Worm (Caenorhabditis elegans) whole organism, late embryonic: ENCODE results near the gene B0563.1.

Experiments
- C38D4.7 ChIP-seq: fragments of 200-800 bp; sonication (Bioruptor generic); optimal IDR thresholded peaks from 2 replicates; lab custom pipeline; 2018; ENCODE audit warnings: mild to moderate bottlenecking, missing genetic modification characterization, moderate library complexity, missing compliant biosample characterization
- K02D7.2 ChIP-seq: sonication (generic microtip); optimal IDR thresholded peaks from 2 replicates; lab custom pipeline; 2017; ENCODE audit warnings: mild to moderate bottlenecking, missing genetic modification characterization, missing compliant biosample characterization
- Y22D7AL.16 ChIP-seq: sonication (generic microtip); optimal IDR thresholded peaks from 2 replicates; lab custom pipeline; 2016; ENCODE audit warnings: missing genetic modification characterization, missing compliant biosample characterization
- ceh-14 ChIP-seq: sonication (generic microtip); optimal IDR thresholded peaks from 2 replicates; lab custom pipeline; 2016; ENCODE audit warnings: missing genotype, missing genetic modification characterization, missing compliant biosample characterization
- ceh-18 ChIP-seq: sonication (generic microtip); optimal IDR thresholded peaks from 2 replicates; lab custom pipeline; 2016; ENCODE audit warnings: missing genetic modification characterization, missing compliant biosample characterization
- ceh-19 ChIP-seq: fragments of 200-800 bp; sonication (Bioruptor generic); optimal IDR thresholded peaks from 2 replicates; lab custom pipeline; 2018; ENCODE audit warnings: mild to moderate bottlenecking, missing genetic modification characterization, missing compliant biosample characterization
- ceh-22 ChIP-seq: sonication (generic microtip); optimal IDR thresholded peaks from 2 replicates; lab custom pipeline; 2017; ENCODE audit warnings: missing biosample characterization, missing genetic modification characterization
- ceh-31 ChIP-seq: sonication (generic microtip); optimal IDR thresholded peaks from 2 replicates; lab custom pipeline; 2016; ENCODE audit warnings: missing genetic modification characterization, missing compliant biosample characterization
- ceh-34 ChIP-seq: sonication (generic microtip); optimal IDR thresholded peaks from 2 replicates; lab custom pipeline; 2016; ENCODE audit warnings: mild to moderate bottlenecking, missing genetic modification characterization, missing compliant biosample characterization
- ceh-45 ChIP-seq: fragments of 200-800 bp; sonication (Bioruptor generic); IDR thresholded peaks from 2 replicates; pipeline ENCODE4 v1.3.6; 2022; ENCODE audit warnings: missing genetic modification reagents, missing genetic modification characterization, missing compliant biosample characterization
- ceh-48 ChIP-seq: sonication (generic microtip); optimal IDR thresholded peaks from 2 replicates; lab custom pipeline; 2016; ENCODE audit warnings: missing genetic modification characterization, inconsistent platforms, missing compliant biosample characterization
- ceh-9 ChIP-seq: sonication (generic microtip); optimal IDR thresholded peaks from 2 replicates; lab custom pipeline; 2016; ENCODE audit warnings: mild to moderate bottlenecking, missing genetic modification characterization, inconsistent platforms, missing compliant biosample characterization
- dmd-4 ChIP-seq: sonication (generic microtip); optimal IDR thresholded peaks from 2 replicates; lab custom pipeline; 2016; ENCODE audit warnings: borderline replicate concordance, missing genetic modification characterization, missing compliant biosample characterization
- dve-1 ChIP-seq: sonication (generic microtip); optimal IDR thresholded peaks from 2 replicates; lab custom pipeline; 2017; ENCODE audit warnings: antibody characterized with exemption, mild to moderate bottlenecking, missing genetic modification characterization, missing compliant biosample characterization
- fax-1 ChIP-seq: sonication (generic microtip); optimal IDR thresholded peaks from 2 replicates; lab custom pipeline; 2016; ENCODE audit warnings: missing genotype, missing genetic modification characterization, missing compliant biosample characterization
- fkh-10 ChIP-seq: fragments of 150-350 bp; optimal IDR thresholded peaks from 2 replicates; lab custom pipeline; 2014; ENCODE audit warnings: missing biosample characterization, missing genetic modification reagents, missing genetic modification characterization
- gmeb-2 ChIP-seq: sonication (generic microtip); optimal IDR thresholded peaks from 2 replicates; lab custom pipeline; 2016; ENCODE audit warnings: missing genetic modification characterization, inconsistent platforms, missing compliant biosample characterization
- hlh-13 ChIP-seq: fragments of 200-800 bp; sonication (Bioruptor generic); optimal IDR thresholded peaks from 2 replicates; lab custom pipeline; 2018; ENCODE audit warnings: mild to moderate bottlenecking, missing genetic modification characterization, missing compliant biosample characterization
- hlh-30 ChIP-seq: sonication (generic microtip); optimal IDR thresholded peaks from 2 replicates; lab custom pipeline; 2017; ENCODE audit warnings: antibody characterized with exemption, missing genetic modification characterization, missing compliant biosample characterization; ENCODE audit not compliant: insufficient read depth
- lin-11 ChIP-seq: fragments of 200-800 bp; sonication (Bioruptor generic); optimal IDR thresholded peaks from 2 replicates; lab custom pipeline; 2018; ENCODE audit warnings: mild to moderate bottlenecking, missing genetic modification characterization, missing compliant biosample characterization
- mec-3 ChIP-seq: sonication (generic microtip); optimal IDR thresholded peaks from 2 replicates; lab custom pipeline; 2016; ENCODE audit warnings: borderline replicate concordance, missing genetic modification characterization, missing compliant biosample characterization
- nfya-1 ChIP-seq: sonication (generic microtip); optimal IDR thresholded peaks from 2 replicates; lab custom pipeline; 2017; ENCODE audit warnings: missing genetic modification characterization, mild to moderate bottlenecking, missing compliant biosample characterization, antibody characterized with exemption, moderate library complexity
- nhr-11 ChIP-seq: fragments of 150-350 bp; optimal IDR thresholded peaks from 2 replicates; lab custom pipeline; 2014; ENCODE audit warnings: missing biosample characterization, missing genetic modification characterization
- nhr-232 ChIP-seq: sonication (generic microtip); optimal IDR thresholded peaks from 2 replicates; lab custom pipeline; 2016; ENCODE audit warnings: missing genetic modification characterization, missing compliant biosample characterization
- pag-3 ChIP-seq: sonication (generic microtip); optimal IDR thresholded peaks from 2 replicates; lab custom pipeline; 2016; ENCODE audit warnings: missing compliant biosample characterization, missing genetic modification characterization, borderline replicate concordance
- pax-1 ChIP-seq: fragments of 150-350 bp; optimal IDR thresholded peaks from 2 replicates; lab custom pipeline; 2014; ENCODE audit warnings: missing biosample characterization, missing genetic modification characterization
- ref-2 ChIP-seq: sonication (generic microtip); optimal IDR thresholded peaks from 2 replicates; lab custom pipeline; 2016; ENCODE audit warnings: missing genetic modification characterization, missing compliant biosample characterization
- rnt-1 ChIP-seq: sonication (generic microtip); optimal IDR thresholded peaks from 2 replicates; lab custom pipeline; 2016; ENCODE audit warnings: missing genetic modification characterization, missing compliant biosample characterization
- sdc-2 ChIP-seq: sonication (generic microtip); optimal IDR thresholded peaks from 2 replicates; lab custom pipeline; 2016; ENCODE audit warnings: missing genotype, missing genetic modification characterization, missing compliant biosample characterization
- sox-2 ChIP-seq: fragments of 200-800 bp; sonication (Bioruptor generic); IDR thresholded peaks from 2 replicates; pipeline ENCODE4 v1.3.6; 2022; ENCODE audit warnings: missing genetic modification reagents, missing genetic modification characterization, missing compliant biosample characterization
- tbx-2 ChIP-seq: sonication (generic microtip); optimal IDR thresholded peaks from 2 replicates; lab custom pipeline; 2016; ENCODE audit warnings: missing genetic modification characterization, missing compliant biosample characterization
- tbx-7 ChIP-seq: sonication (generic microtip); optimal IDR thresholded peaks from 2 replicates; lab custom pipeline; 2016; ENCODE audit warnings: missing genotype, missing genetic modification characterization, missing compliant biosample characterization
- unc-42 ChIP-seq: sonication (generic microtip); optimal IDR thresholded peaks from 2 replicates; lab custom pipeline; 2016; ENCODE audit warnings: missing genotype, missing genetic modification characterization, missing compliant biosample characterization
- unc-55 ChIP-seq: sonication (generic microtip); optimal IDR thresholded peaks from 2 replicates; lab custom pipeline; 2017; ENCODE audit warnings: missing biosample characterization, missing genetic modification reagents, missing genetic modification characterization

The B0563.1 gene

ce11 chrX:9171241-9171640 is at the start of gene B0563.1:
B0563.1 (plus strand) TSS chrX:9171541.
- TF ChIP-seq gmeb-2 (tag; lab: Kevin White, UChicago) (no peak), mec-3 (tag; lab: Kevin White, UChicago) (no peak), ceh-31 (tag; lab: Kevin White, UChicago) (no peak)

ce11 chrX:9137402-9137801 is 33.9 kb upstream of the B0563.1 start, which contains the start of gene B0563.6:
B0563.6 (plus strand) TSS chrX:9137702.
- TF ChIP-seq K02D7.2 (tag; lab: Kevin White, UChicago), result no peak
- TF ChIP-seq nhr-11 (tag; lab: Kevin White, UChicago), result no peak
- no peak for TF ChIP-seq fax-1
- TF ChIP-seq pax-1 (tag; lab: Kevin White, UChicago), result no peak
- no peak for TF ChIP-seq ref-2 (tag; lab: Kevin White, UChicago)
- TF ChIP-seq fkh-10 (GFP tag; lab: Kevin White, UChicago), result no peak
- TF ChIP-seq ceh-45 (GFP tag; lab: Robert Waterston, UW), result no peak
- no peak for TF ChIP-seq lin-11 (tag; lab: Kevin White, UChicago)
- TF ChIP-seq pag-3 (tag; lab: Kevin White, UChicago), result no peak
- no peak for TF ChIP-seq nhr-232 (tag; lab: Kevin White, UChicago)
- TF ChIP-seq ceh-22 (tag; lab: Kevin White, UChicago), result no peak
- TF ChIP-seq ceh-9, result no peak
- TF ChIP-seq dmd-4 (tag; lab: Kevin White, UChicago), result no peak

ce11 chrX:9145848-9146247 is 25.5 kb upstream of the B0563.1 start, which contains the start of gene B0563.5:
B0563.5 (plus strand) TSS chrX:9146148.
- no peak for TF ChIP-seq ceh-48 (tag; lab: Kevin White, UChicago)
- TF ChIP-seq ceh-19 (GFP tag; lab: Kevin White, UChicago), result no peak

- TF ChIP-seq hlh-30 (tag; lab: Kevin White, UChicago), result no peak
- TF ChIP-seq Y22D7AL.16, result no peak
- no peak for TF ChIP-seq tbx-2 (tag; lab: Kevin White, UChicago)
- TF ChIP-seq lin-11 (tag; lab: Kevin White, UChicago), result no peak
- TF ChIP-seq gmeb-2 (tag; lab: Kevin White, UChicago), result no peak
- no peak for TF ChIP-seq tbx-7 (tag; lab: Kevin White, UChicago)
- no peak for TF ChIP-seq nfya-1 (tag; lab: Kevin White, UChicago)
- no peak for TF ChIP-seq K02D7.2 (tag; lab: Kevin White, UChicago)
- TF ChIP-seq hlh-13 (GFP tag; lab: Kevin White, UChicago), result no peak
- no peak for TF ChIP-seq dve-1 (tag; lab: Kevin White, UChicago)
These were observed 24.4 kb upstream of the B0563.1 start for ce11 chrX:9146953-9147352.

- TF ChIP-seq nfya-1 (tag; lab: Kevin White, UChicago) (peak; percentile 34), ceh-31 (tag; lab: Kevin White, UChicago) (peak; percentile 39), rnt-1 (no peak), ceh-14 (no peak), sox-2 (GFP tag; lab: Robert Waterston, UW) (no peak), ceh-34 (tag; lab: Kevin White, UChicago) (no peak), sdc-2 (tag; lab: Kevin White, UChicago) (no peak), ceh-48 (tag; lab: Kevin White, UChicago) (peak; percentile 7), Y22D7AL.16 (no peak), C38D4.7 (GFP tag; lab: Kevin White, UChicago) (no peak), unc-42 (tag; lab: Kevin White, UChicago) (peak; percentile 39), ceh-18 (tag; lab: Kevin White, UChicago) (no peak), unc-55 (GFP tag; lab: Kevin White, UChicago) (peak; percentile 66)
- TF ChIP-seq, all 69 proteins: peak for 5
These were observed 21.0 kb upstream of the B0563.1 start, which contains the start of gene tmbi-4 for ce11 chrX:9150269-9150744. tmbi-4 (plus strand) TSS chrX:9150694.
